Fruit fly (Drosophila melanogaster) whole organism, embryonic: ENCODE data around the gene Ubi-p63E.
A peak's percentile ranks its signal among the peaks of the same experiment; 100 is the strongest.

Experiments
- Adf1 ChIP-seq: fragments of 200-800 bp; sonication (Bioruptor generic); IDR thresholded peaks from 2 replicates; pipeline ENCODE4 v1.3.6; 2022; ENCODE audit warnings: missing biosample characterization, missing genetic modification characterization
- C15 ChIP-seq: fragments of 200-800 bp; sonication (Bioruptor generic); IDR thresholded peaks from 3 replicates; pipeline ENCODE4 v1.3.6; 2022; ENCODE audit warnings: missing biosample characterization, missing genetic modification characterization
- CG10209 ChIP-seq: fragments of 200-800 bp; sonication (Bioruptor generic); optimal IDR thresholded peaks from 3 replicates; lab custom pipeline; 2017; ENCODE audit warnings: missing biosample characterization, mild to moderate bottlenecking, missing genetic modification characterization, missing genetic modification reagents
- CG10431 ChIP-seq: fragments of 200-800 bp; sonication (Bioruptor generic); optimal IDR thresholded peaks from 3 replicates; lab custom pipeline; 2018; ENCODE audit warnings: missing biosample characterization, mild to moderate bottlenecking, missing genetic modification characterization
- CG12104 ChIP-seq: fragments of 200-800 bp; sonication (Bioruptor generic); optimal IDR thresholded peaks from 3 replicates; lab custom pipeline; 2016; ENCODE audit warnings: missing biosample characterization, missing genetic modification characterization
- CG13424 ChIP-seq: fragments of 200-800 bp; sonication (Bioruptor generic); optimal IDR thresholded peaks from 2 replicates; lab custom pipeline; 2019; ENCODE audit warnings: missing biosample characterization, mild to moderate bottlenecking, missing genetic modification characterization, moderate library complexity
- CG3163 ChIP-seq: fragments of 200-800 bp; sonication (Bioruptor generic); optimal IDR thresholded peaks from 3 replicates; lab custom pipeline; 2016; ENCODE audit warnings: missing biosample characterization, missing genetic modification characterization
- CG4282 ChIP-seq: fragments of 200-800 bp; sonication (Bioruptor generic); optimal IDR thresholded peaks from 2 replicates; lab custom pipeline; 2016; ENCODE audit warnings: missing biosample characterization, missing genetic modification characterization
- CG5245 ChIP-seq: fragments of 200-800 bp; sonication (Bioruptor generic); optimal IDR thresholded peaks from 3 replicates; lab custom pipeline; 2016; ENCODE audit warnings: missing biosample characterization, missing genetic modification characterization
- CG6254 ChIP-seq: fragments of 200-800 bp; sonication (Bioruptor generic); optimal IDR thresholded peaks from 3 replicates; lab custom pipeline; 2017; ENCODE audit warnings: mild to moderate bottlenecking, missing biosample characterization, missing genetic modification reagents, missing genetic modification characterization
- CG8388 ChIP-seq: fragments of 200-800 bp; sonication (Bioruptor generic); optimal IDR thresholded peaks from 2 replicates; lab custom pipeline; 2019; ENCODE audit warnings: missing biosample characterization, mild to moderate bottlenecking, missing genetic modification characterization, moderate library complexity
- CG8765 ChIP-seq: fragments of 200-800 bp; sonication (Bioruptor generic); IDR thresholded peaks from 2 replicates; pipeline ENCODE4 v1.3.6; 2022; ENCODE audit warnings: missing biosample characterization, missing genetic modification characterization
- CG9797 ChIP-seq: fragments of 200-800 bp; sonication (Bioruptor generic); optimal IDR thresholded peaks from 3 replicates; lab custom pipeline; 2018; ENCODE audit warnings: missing biosample characterization, mild to moderate bottlenecking, missing genetic modification characterization
- Doc2 ChIP-seq: fragments of 200-800 bp; sonication (Bioruptor generic); IDR thresholded peaks from 2 replicates; pipeline ENCODE4 v1.3.6; 2022; ENCODE audit warnings: missing biosample characterization, missing genetic modification characterization
- Dref ChIP-seq: fragments of 200-800 bp; sonication (Bioruptor generic); IDR thresholded peaks from 2 replicates; pipeline ENCODE4 v1.3.6; 2022; ENCODE audit warnings: missing biosample characterization, missing genetic modification characterization
- Ets97D ChIP-seq: fragments of 200-800 bp; sonication (Bioruptor generic); optimal IDR thresholded peaks from 3 replicates; lab custom pipeline; 2016; ENCODE audit warnings: missing biosample characterization, missing genetic modification characterization
- H2.0 ChIP-seq: fragments of 200-800 bp; sonication (Bioruptor generic); IDR thresholded peaks from 2 replicates; pipeline ENCODE4 v1.3.6; 2022; ENCODE audit warnings: missing biosample characterization, missing genetic modification characterization
- HHEX ChIP-seq: fragments of 200-800 bp; sonication (Bioruptor generic); optimal IDR thresholded peaks from 3 replicates; lab custom pipeline; 2017; ENCODE audit warnings: missing biosample characterization, mild to moderate bottlenecking, missing genetic modification characterization, missing genetic modification reagents
- Hr39 ChIP-seq: fragments of >200 bp; optimal IDR thresholded peaks from 2 replicates; lab custom pipeline; 2017
- Lim3 ChIP-seq: fragments of 200-800 bp; sonication (Bioruptor generic); IDR thresholded peaks from 2 replicates; pipeline ENCODE4 v1.3.6; 2022; ENCODE audit warnings: missing biosample characterization, missing genetic modification characterization
- Mrtf ChIP-seq: fragments of 200-800 bp; sonication (Bioruptor generic); IDR thresholded peaks from 3 replicates; pipeline ENCODE4 v1.3.6; 2022; ENCODE audit warnings: missing biosample characterization, missing genetic modification characterization
- NfI ChIP-seq: fragments of 200-800 bp; sonication (Bioruptor generic); optimal IDR thresholded peaks from 3 replicates; lab custom pipeline; 2018; ENCODE audit warnings: missing biosample characterization, mild to moderate bottlenecking, missing genetic modification characterization, moderate library complexity
- Ptx1 ChIP-seq: fragments of 200-800 bp; sonication (Bioruptor generic); IDR thresholded peaks from 2 replicates; pipeline ENCODE4 v1.3.6; 2022; ENCODE audit warnings: missing biosample characterization, missing genetic modification characterization
- Sin3A ChIP-seq: fragments of >200 bp; optimal IDR thresholded peaks from 2 replicates; lab custom pipeline; 2018
- Ssrp ChIP-seq: fragments of 200-800 bp; sonication (Bioruptor generic); optimal IDR thresholded peaks from 2 replicates; lab custom pipeline; 2018; ENCODE audit warnings: missing biosample characterization, mild to moderate bottlenecking, missing genetic modification characterization, moderate library complexity
- TFAM ChIP-seq: fragments of 200-800 bp; sonication (Bioruptor generic); optimal IDR thresholded peaks from 2 replicates; lab custom pipeline; 2017; ENCODE audit warnings: missing biosample characterization, missing genetic modification characterization, inconsistent platforms
- Xrp1 ChIP-seq: fragments of 200-800 bp; sonication (Bioruptor generic); IDR thresholded peaks from 2 replicates; pipeline ENCODE4 v1.3.6; 2022; ENCODE audit warnings: missing biosample characterization, missing genetic modification characterization
- bowl ChIP-seq: fragments of 200-800 bp; sonication (Bioruptor generic); IDR thresholded peaks from 2 replicates; pipeline ENCODE4 v1.3.6; 2022; ENCODE audit warnings: missing biosample characterization, missing genetic modification characterization
- crc ChIP-seq: fragments of 200-800 bp; sonication (Bioruptor generic); optimal IDR thresholded peaks from 2 replicates; lab custom pipeline; 2016; ENCODE audit warnings: missing biosample characterization, missing genetic modification characterization
- da ChIP-seq: fragments of 200-800 bp; sonication (Bioruptor generic); optimal IDR thresholded peaks from 2 replicates; lab custom pipeline; 2016; ENCODE audit warnings: missing biosample characterization, missing genetic modification characterization
- ems ChIP-seq: fragments of 200-800 bp; sonication (Bioruptor generic); optimal IDR thresholded peaks from 3 replicates; lab custom pipeline; 2016; ENCODE audit warnings: missing biosample characterization, missing genetic modification characterization
- fd64A ChIP-seq: fragments of 200-800 bp; sonication (Bioruptor generic); optimal IDR thresholded peaks from 3 replicates; lab custom pipeline; 2018; ENCODE audit warnings: missing biosample characterization, mild to moderate bottlenecking, missing genetic modification characterization
- gt ChIP-seq: fragments of 200-800 bp; sonication (Bioruptor generic); IDR thresholded peaks from 2 replicates; pipeline ENCODE4 v1.3.6; 2022; ENCODE audit warnings: missing biosample characterization, missing genetic modification characterization
- ham ChIP-seq: fragments of 200-800 bp; sonication (Bioruptor generic); IDR thresholded peaks from 2 replicates; pipeline ENCODE4 v1.3.6; 2022; ENCODE audit warnings: missing biosample characterization, missing genetic modification characterization
- hkb ChIP-seq, 2 experiments: fragments of 200-800 bp in 1 of 2; fragments of >200 bp in 1 of 2; sonication (Bioruptor generic) in 1 of 2; IDR thresholded peaks in 1 of 2; optimal IDR thresholded peaks in 1 of 2; 2 replicates each; pipeline versions ENCODE4 v1.3.6 to Lab custom; 2017 to 2022; ENCODE audit warnings: missing biosample characterization in 1 of 2, missing genetic modification characterization in 1 of 2
- insv ChIP-seq, 2 experiments: fragments of 200-800 bp; sonication (Bioruptor generic); optimal IDR thresholded peaks; 3 replicates each; lab custom pipeline; 2016 to 2018; ENCODE audit warnings: missing biosample characterization in 2 of 2, missing genetic modification characterization in 2 of 2
- kah ChIP-seq: fragments of 200-800 bp; sonication (Bioruptor generic); optimal IDR thresholded peaks from 2 replicates; lab custom pipeline; 2018; ENCODE audit warnings: missing biosample characterization, mild to moderate bottlenecking, missing genetic modification characterization
- lmd ChIP-seq: fragments of 200-800 bp; sonication (Bioruptor generic); IDR thresholded peaks from 2 replicates; pipeline ENCODE4 v1.3.6; 2022; ENCODE audit warnings: missing biosample characterization, missing genetic modification characterization
- luna ChIP-seq: fragments of 200-800 bp; sonication (Bioruptor generic); optimal IDR thresholded peaks from 2 replicates; lab custom pipeline; 2016; ENCODE audit warnings: missing biosample characterization, missing genetic modification characterization
- mirr ChIP-seq: fragments of 200-800 bp; sonication (Bioruptor generic); optimal IDR thresholded peaks from 3 replicates; lab custom pipeline; 2018; ENCODE audit warnings: missing biosample characterization, mild to moderate bottlenecking, missing genetic modification characterization
- nerfin-1 ChIP-seq: fragments of 200-800 bp; sonication (Bioruptor generic); optimal IDR thresholded peaks from 3 replicates; lab custom pipeline; 2019; ENCODE audit warnings: missing biosample characterization, mild to moderate bottlenecking, missing genetic modification characterization, moderate library complexity
- org-1 ChIP-seq: fragments of 200-800 bp; sonication (Bioruptor generic); optimal IDR thresholded peaks from 2 replicates; lab custom pipeline; 2017; ENCODE audit warnings: missing biosample characterization, missing genetic modification characterization
- pita ChIP-seq: fragments of 200-800 bp; sonication (Bioruptor generic); optimal IDR thresholded peaks from 2 replicates; lab custom pipeline; 2017; ENCODE audit warnings: missing biosample characterization, mild to moderate bottlenecking, missing genetic modification characterization
- pzg ChIP-seq: fragments of 200-800 bp; sonication (Bioruptor generic); optimal IDR thresholded peaks from 3 replicates; lab custom pipeline; 2018; ENCODE audit warnings: missing biosample characterization, mild to moderate bottlenecking, missing genetic modification characterization, moderate library complexity
- sim ChIP-seq: fragments of 200-800 bp; sonication (Bioruptor generic); IDR thresholded peaks from 2 replicates; pipeline ENCODE4 v1.3.6; 2022; ENCODE audit warnings: missing biosample characterization, missing genetic modification characterization
- so ChIP-seq: fragments of 200-800 bp; sonication (Bioruptor generic); IDR thresholded peaks from 3 replicates; pipeline ENCODE4 v1.3.6; 2022; ENCODE audit warnings: missing biosample characterization, missing genetic modification characterization
- sqz ChIP-seq: fragments of 200-800 bp; sonication (Bioruptor generic); optimal IDR thresholded peaks from 3 replicates; lab custom pipeline; 2018; ENCODE audit warnings: missing biosample characterization, mild to moderate bottlenecking, missing genetic modification characterization
- ttk ChIP-seq: fragments of 200-800 bp; sonication (Bioruptor generic); IDR thresholded peaks from 2 replicates; pipeline ENCODE4 v2.1.2; 2022; ENCODE audit warnings: missing biosample characterization, missing genetic modification characterization
- usp ChIP-seq: fragments of >200 bp; optimal IDR thresholded peaks from 2 replicates; lab custom pipeline; 2017; ENCODE audit warnings: missing biosample characterization, missing genetic modification characterization
- wor ChIP-seq: fragments of 200-800 bp; sonication (Bioruptor generic); IDR thresholded peaks from 2 replicates; pipeline ENCODE4 v1.3.6; 2022; ENCODE audit warnings: missing biosample characterization, missing genetic modification characterization
- z ChIP-seq: fragments of 200-800 bp; sonication (Bioruptor generic); IDR thresholded peaks from 3 replicates; pipeline ENCODE4 v1.3.6; 2022; ENCODE audit warnings: missing biosample characterization, missing genetic modification characterization
- zen ChIP-seq: fragments of 200-800 bp; sonication (Bioruptor generic); optimal IDR thresholded peaks from 3 replicates; lab custom pipeline; 2018; ENCODE audit warnings: missing biosample characterization, mild to moderate bottlenecking, missing genetic modification characterization, moderate library complexity

The Ubi-p63E gene

dm6 chr3L:3902491-3903198 is at the start of gene Ubi-p63E (continued):
- TF ChIP-seq CG6254 (no peak), usp (GFP tag; lab: Kevin White, UChicago) (no peak), pzg (GFP tag; lab: Kevin White, UChicago) (peak; percentile 59), pita (GFP tag; lab: Kevin White, UChicago) (no peak), HHEX (GFP tag; lab: Kevin White, UChicago) (peak; percentile 40), CG13424 (peak; percentile 70), insv (GFP tag; optimal IDR thresholded peaks at IDR 0.05; lab: Kevin White, UChicago) (peak in 1 of 2 experiments; percentile 35), ems (GFP tag; lab: Kevin White, UChicago) (peak; percentile 55), Xrp1 (GFP tag; lab: Robert Waterston, UW) (no peak), crc (GFP tag; lab: Kevin White, UChicago) (no peak), zen (tag; lab: Kevin White, UChicago) (peak; percentile 9), Mrtf (GFP tag; lab: Robert Waterston, UW) (no peak), Ets97D (GFP tag; lab: Kevin White, UChicago) (peak; percentile 53), NfI (GFP tag; lab: Kevin White, UChicago) (peak; percentile 55), CG12104 (GFP tag; lab: Kevin White, UChicago) (peak; percentile 70), mirr (peak; percentile 44), sqz (peak; percentile 74), sim (GFP tag; lab: Robert Waterston, UW) (no peak), CG10431 (GFP tag; lab: Kevin White, UChicago) (peak; percentile 50), Ssrp (tag; lab: Kevin White, UChicago) (peak; percentile 28), C15 (GFP tag; lab: Robert Waterston, UW) (no peak), bowl (no peak), Sin3A (lab: Kevin White, UChicago) (no peak), CG10209 (GFP tag; lab: Kevin White, UChicago) (peak; percentile 61), ham (GFP tag; lab: Robert Waterston, UW) (no peak), lmd (no peak), ttk (GFP tag; lab: Robert Waterston, UW) (no peak), nerfin-1 (tag; lab: Kevin White, UChicago) (peak; percentile 39), CG9797 (GFP tag; lab: Kevin White, UChicago) (peak; percentile 51), Ptx1 (no peak), CG8388 (GFP tag; lab: Kevin White, UChicago) (peak; percentile 48), Adf1 (GFP tag; lab: Robert Waterston, UW) (no peak), z (GFP tag; lab: Robert Waterston, UW) (no peak), wor (GFP tag; lab: Robert Waterston, UW) (no peak), Lim3 (GFP tag; lab: Robert Waterston, UW) (no peak), fd64A (GFP tag; lab: Kevin White, UChicago) (no peak), Dref (GFP tag; lab: Robert Waterston, UW) (no peak), CG3163 (GFP tag; lab: Kevin White, UChicago) (peak; percentile 40), org-1 (GFP tag; lab: Kevin White, UChicago) (peak; percentile 46), luna (GFP tag; lab: Kevin White, UChicago) (peak; percentile 49), Hr39 (lab: Kevin White, UChicago) (no peak), hkb (optimal IDR thresholded peaks at IDR 0.05; lab: Kevin White, UChicago) (no peak), hkb (GFP tag; IDR thresholded peaks at IDR 0.05; lab: Robert Waterston, UW) (no peak), CG8765 (GFP tag; lab: Robert Waterston, UW) (no peak), Doc2 (GFP tag; lab: Robert Waterston, UW) (no peak), CG5245 (GFP tag; lab: Kevin White, UChicago) (peak; percentile 1), da (GFP tag; lab: Kevin White, UChicago) (no peak), CG4282 (GFP tag; lab: Kevin White, UChicago) (peak; percentile 42), kah (GFP tag; lab: Kevin White, UChicago) (no peak), H2.0 (no peak), gt (GFP tag; lab: Robert Waterston, UW) (no peak), so (GFP tag; lab: Robert Waterston, UW) (no peak), TFAM (GFP tag; lab: Kevin White, UChicago) (no peak)
